Worm (Caenorhabditis elegans) whole organism, late embryonic: ENCODE results near the gene nhr-146.

ENCODE experiments used
- C38D4.7 ChIP-seq: fragments of 200-800 bp; sonication (Bioruptor generic); optimal IDR thresholded peaks from 2 replicates; lab custom pipeline; 2018; ENCODE audit warnings: mild to moderate bottlenecking, missing genetic modification characterization, moderate library complexity, missing compliant biosample characterization
- K02D7.2 ChIP-seq: sonication (generic microtip); optimal IDR thresholded peaks from 2 replicates; lab custom pipeline; 2017; ENCODE audit warnings: mild to moderate bottlenecking, missing genetic modification characterization, missing compliant biosample characterization
- K09A11.1 ChIP-seq: sonication (generic microtip); optimal IDR thresholded peaks from 2 replicates; lab custom pipeline; 2017; ENCODE audit warnings: antibody characterized with exemption, mild to moderate bottlenecking, missing genetic modification characterization, missing compliant biosample characterization; ENCODE audit not compliant: insufficient read depth
- T23F11.4 ChIP-seq: fragments of 200-800 bp; sonication (Bioruptor generic); optimal IDR thresholded peaks from 2 replicates; lab custom pipeline; 2018; ENCODE audit warnings: mild to moderate bottlenecking, missing genetic modification characterization, missing compliant biosample characterization
- Y22D7AL.16 ChIP-seq: sonication (generic microtip); optimal IDR thresholded peaks from 2 replicates; lab custom pipeline; 2016; ENCODE audit warnings: missing genetic modification characterization, missing compliant biosample characterization
- ceh-14 ChIP-seq: sonication (generic microtip); optimal IDR thresholded peaks from 2 replicates; lab custom pipeline; 2016; ENCODE audit warnings: missing genotype, missing genetic modification characterization, missing compliant biosample characterization
- ceh-19 ChIP-seq: fragments of 200-800 bp; sonication (Bioruptor generic); optimal IDR thresholded peaks from 2 replicates; lab custom pipeline; 2018; ENCODE audit warnings: mild to moderate bottlenecking, missing genetic modification characterization, missing compliant biosample characterization
- ceh-22 ChIP-seq: sonication (generic microtip); optimal IDR thresholded peaks from 2 replicates; lab custom pipeline; 2017; ENCODE audit warnings: missing biosample characterization, missing genetic modification characterization
- ceh-30 ChIP-seq: fragments of 150-350 bp; optimal IDR thresholded peaks from 2 replicates; lab custom pipeline; 2014; ENCODE audit warnings: missing biosample characterization, missing genetic modification characterization
- ceh-31 ChIP-seq: sonication (generic microtip); optimal IDR thresholded peaks from 2 replicates; lab custom pipeline; 2016; ENCODE audit warnings: missing genetic modification characterization, missing compliant biosample characterization
- ceh-34 ChIP-seq: sonication (generic microtip); optimal IDR thresholded peaks from 2 replicates; lab custom pipeline; 2016; ENCODE audit warnings: mild to moderate bottlenecking, missing genetic modification characterization, missing compliant biosample characterization
- ceh-45 ChIP-seq: fragments of 200-800 bp; sonication (Bioruptor generic); IDR thresholded peaks from 2 replicates; pipeline ENCODE4 v1.3.6; 2022; ENCODE audit warnings: missing genetic modification reagents, missing genetic modification characterization, missing compliant biosample characterization
- ceh-6 ChIP-seq: fragments of 200-800 bp; sonication (Bioruptor generic); optimal IDR thresholded peaks from 2 replicates; lab custom pipeline; 2018; ENCODE audit warnings: mild to moderate bottlenecking, missing genetic modification characterization, missing compliant biosample characterization
- ceh-9 ChIP-seq: sonication (generic microtip); optimal IDR thresholded peaks from 2 replicates; lab custom pipeline; 2016; ENCODE audit warnings: mild to moderate bottlenecking, missing genetic modification characterization, inconsistent platforms, missing compliant biosample characterization
- che-1 ChIP-seq: sonication (generic microtip); optimal IDR thresholded peaks from 2 replicates; lab custom pipeline; 2016; ENCODE audit warnings: mild to moderate bottlenecking, missing genetic modification characterization, missing compliant biosample characterization
- dmd-4 ChIP-seq: sonication (generic microtip); optimal IDR thresholded peaks from 2 replicates; lab custom pipeline; 2016; ENCODE audit warnings: borderline replicate concordance, missing genetic modification characterization, missing compliant biosample characterization
- dve-1 ChIP-seq: sonication (generic microtip); optimal IDR thresholded peaks from 2 replicates; lab custom pipeline; 2017; ENCODE audit warnings: antibody characterized with exemption, mild to moderate bottlenecking, missing genetic modification characterization, missing compliant biosample characterization
- ets-4 ChIP-seq: sonication (generic microtip); optimal IDR thresholded peaks from 2 replicates; lab custom pipeline; 2016; ENCODE audit warnings: missing genetic modification characterization, missing compliant biosample characterization
- eyg-1 ChIP-seq: sonication (generic microtip); optimal IDR thresholded peaks from 2 replicates; lab custom pipeline; 2016; ENCODE audit warnings: missing genotype, missing genetic modification characterization, missing compliant biosample characterization
- fkh-10 ChIP-seq: fragments of 150-350 bp; optimal IDR thresholded peaks from 2 replicates; lab custom pipeline; 2014; ENCODE audit warnings: missing biosample characterization, missing genetic modification reagents, missing genetic modification characterization
- fkh-6 ChIP-seq: sonication (generic microtip); optimal IDR thresholded peaks from 2 replicates; lab custom pipeline; 2016; ENCODE audit warnings: missing genetic modification characterization, missing compliant biosample characterization
- lim-6 ChIP-seq: sonication (generic microtip); optimal IDR thresholded peaks from 2 replicates; lab custom pipeline; 2016; ENCODE audit warnings: missing genetic modification characterization, missing compliant biosample characterization
- lin-11 ChIP-seq: fragments of 200-800 bp; sonication (Bioruptor generic); optimal IDR thresholded peaks from 2 replicates; lab custom pipeline; 2018; ENCODE audit warnings: mild to moderate bottlenecking, missing genetic modification characterization, missing compliant biosample characterization
- madf-2 ChIP-seq: sonication (generic microtip); optimal IDR thresholded peaks from 2 replicates; lab custom pipeline; 2017; ENCODE audit warnings: missing genetic modification characterization, missing compliant biosample characterization
- mec-3 ChIP-seq: sonication (generic microtip); optimal IDR thresholded peaks from 2 replicates; lab custom pipeline; 2016; ENCODE audit warnings: borderline replicate concordance, missing genetic modification characterization, missing compliant biosample characterization
- nfya-1 ChIP-seq: sonication (generic microtip); optimal IDR thresholded peaks from 2 replicates; lab custom pipeline; 2017; ENCODE audit warnings: missing genetic modification characterization, mild to moderate bottlenecking, missing compliant biosample characterization, antibody characterized with exemption, moderate library complexity
- nhr-11 ChIP-seq: fragments of 150-350 bp; optimal IDR thresholded peaks from 2 replicates; lab custom pipeline; 2014; ENCODE audit warnings: missing biosample characterization, missing genetic modification characterization
- npax-4 ChIP-seq: sonication (generic microtip); optimal IDR thresholded peaks from 2 replicates; lab custom pipeline; 2016; ENCODE audit warnings: missing genetic modification characterization, missing compliant biosample characterization
- odd-2 ChIP-seq: sonication (generic microtip); optimal IDR thresholded peaks from 2 replicates; lab custom pipeline; 2017; ENCODE audit warnings: antibody characterized with exemption, mild to moderate bottlenecking, missing genetic modification characterization, missing compliant biosample characterization
- pag-3 ChIP-seq: sonication (generic microtip); optimal IDR thresholded peaks from 2 replicates; lab custom pipeline; 2016; ENCODE audit warnings: missing compliant biosample characterization, missing genetic modification characterization, borderline replicate concordance
- pha-4 ChIP-seq: fragments of 150-350 bp; optimal IDR thresholded peaks from 2 replicates; lab custom pipeline; 2018; ENCODE audit warnings: missing biosample characterization, missing genetic modification reagents, missing genetic modification characterization
- pqm-1 ChIP-seq: sonication (generic microtip); optimal IDR thresholded peaks from 2 replicates; lab custom pipeline; 2016; ENCODE audit warnings: missing genetic modification characterization, missing compliant biosample characterization
- syd-9 ChIP-seq: sonication (generic microtip); optimal IDR thresholded peaks from 2 replicates; lab custom pipeline; 2016; ENCODE audit warnings: mild to moderate bottlenecking, missing genetic modification characterization, moderate library complexity, missing compliant biosample characterization
- tbx-7 ChIP-seq: sonication (generic microtip); optimal IDR thresholded peaks from 2 replicates; lab custom pipeline; 2016; ENCODE audit warnings: missing genotype, missing genetic modification characterization, missing compliant biosample characterization
- unc-42 ChIP-seq: sonication (generic microtip); optimal IDR thresholded peaks from 2 replicates; lab custom pipeline; 2016; ENCODE audit warnings: missing genotype, missing genetic modification characterization, missing compliant biosample characterization
- ztf-16 ChIP-seq: sonication (generic microtip); optimal IDR thresholded peaks from 2 replicates; lab custom pipeline; 2017; ENCODE audit warnings: missing genetic modification characterization, missing compliant biosample characterization

The nhr-146 gene

ce11 chrIV:1595802-1596201, 30.8 kb upstream of the nhr-146 start, which contains the start of gene npp-8 (continued):
- TF ChIP-seq syd-9 (tag; lab: Kevin White, UChicago) (peak; percentile 86), ztf-16 (tag; lab: Kevin White, UChicago) (peak; percentile 87), lin-11 (tag; lab: Kevin White, UChicago) (peak; percentile 62), ceh-30 (peak; percentile 64), lim-6 (tag; lab: Kevin White, UChicago) (peak; percentile 79), C38D4.7 (peak; percentile 69), ceh-45 (GFP tag; lab: Robert Waterston, UW) (no peak), madf-2 (peak; percentile 58), nfya-1 (peak; percentile 89), dve-1 (tag; lab: Kevin White, UChicago) (peak; percentile 50), eyg-1 (no peak), ceh-9 (tag; lab: Kevin White, UChicago) (peak; percentile 28), K09A11.1 (tag; lab: Kevin White, UChicago) (peak; percentile 66), npax-4 (tag; lab: Kevin White, UChicago) (peak; percentile 34), odd-2 (tag; lab: Kevin White, UChicago) (no peak), fkh-6 (tag; lab: Kevin White, UChicago) (peak; percentile 82), ceh-14 (tag; lab: Kevin White, UChicago) (peak; percentile 91), nhr-11 (tag; lab: Kevin White, UChicago) (no peak), che-1 (tag; lab: Kevin White, UChicago) (peak; percentile 74), ets-4 (tag; lab: Kevin White, UChicago) (peak; percentile 72), ceh-34 (tag; lab: Kevin White, UChicago) (peak; percentile 89), fkh-10 (GFP tag; lab: Kevin White, UChicago) (no peak), dmd-4 (tag; lab: Kevin White, UChicago) (peak; percentile 62), ceh-6 (peak; percentile 67), T23F11.4 (GFP tag; lab: Kevin White, UChicago) (peak; percentile 47), mec-3 (tag; lab: Kevin White, UChicago) (peak; percentile 65), pag-3 (no peak)
- TF ChIP-seq, all 69 proteins: peak for 56

- no peak for TF ChIP-seq ceh-19 (GFP tag; lab: Kevin White, UChicago)
- no peak for TF ChIP-seq K02D7.2 (tag; lab: Kevin White, UChicago)
- TF ChIP-seq, all 69 proteins: peak for 0
These were observed 29.6 kb upstream of the nhr-146 start, which contains the start of gene ced-2 for ce11 chrIV:1597018-1597417. TSS of gene ced-2 (plus strand) at chrIV:1597318.

- TF ChIP-seq ceh-22 (tag; lab: Kevin White, UChicago), result no peak
- no peak for TF ChIP-seq Y22D7AL.16
- no peak for TF ChIP-seq unc-42 (tag; lab: Kevin White, UChicago)
- no peak for TF ChIP-seq ceh-31 (tag; lab: Kevin White, UChicago)
- TF ChIP-seq tbx-7 (tag; lab: Kevin White, UChicago), result no peak
- no peak for TF ChIP-seq madf-2
- TF ChIP-seq ceh-19 (GFP tag; lab: Kevin White, UChicago), result no peak
- TF ChIP-seq pha-4 (tag; lab: Kevin White, UChicago), result no peak
- no peak for TF ChIP-seq pqm-1 (tag; lab: Kevin White, UChicago)
These were observed 25.8 kb upstream of the nhr-146 start for ce11 chrIV:1600784-1601183.

- no peak for TF ChIP-seq pha-4 (tag; lab: Kevin White, UChicago)
These were observed 25.2 kb upstream of the nhr-146 start, which contains the start of gene set-23 for ce11 chrIV:1601357-1601756. TSS of gene set-23 (plus strand) at chrIV:1601657.
